Fruit fly (Drosophila melanogaster): ENCODE measurements around the gene Hsc70-1.

Gene Hsc70-1

dm6 chr3L:13964635-13965501, 9.0 kb upstream of the Hsc70-1 start, which contains the start of the genes Meics, Nxf3 and ssp2 (continued):
- TF ChIP-seq CG9932 (GFP tag; IDR thresholded peaks at IDR 0.05), result peak; percentile 74
- TF ChIP-seq CG10209 (GFP tag; optimal IDR thresholded peaks at IDR 0.05), result no peak
- TF ChIP-seq Ravus (GFP tag; IDR thresholded peaks at IDR 0.05), result no peak
- TF ChIP-seq CG1647 (GFP tag; optimal IDR thresholded peaks at IDR 0.05), result no peak
- TF ChIP-seq chn (GFP tag; optimal IDR thresholded peaks at IDR 0.05), result no peak
- TF ChIP-seq hbn (GFP tag; IDR thresholded peaks at IDR 0.05; ENCODE audit: partially characterized antibody), result 0 out of 2 replicates have a peak, but pooled peaks have one; percentile 55
- TF ChIP-seq ken (GFP tag; IDR thresholded peaks at IDR 0.05), result peak; percentile 60; the same call in 2 of the 3 replicates
- peak; percentile 71 for TF ChIP-seq CG9797 (GFP tag; optimal IDR thresholded peaks at IDR 0.05)
- peak; percentile 31; the same call in 1 of the 2 replicates for TF ChIP-seq CG2129 (GFP tag; IDR thresholded peaks at IDR 0.05; ENCODE audit: partially characterized antibody)
- TF ChIP-seq pum (GFP tag; optimal IDR thresholded peaks at IDR 0.05), result peak; percentile 27
- no peak for TF ChIP-seq CG15073 (GFP tag; optimal IDR thresholded peaks at IDR 0.05)
- TF ChIP-seq CG3995 (GFP tag; optimal IDR thresholded peaks at IDR 0.05), result peak; percentile 98
- no peak for TF ChIP-seq Mes4 (GFP tag; optimal IDR thresholded peaks at IDR 0.05)
- TF ChIP-seq amos (GFP tag; IDR thresholded peaks at IDR 0.05; ENCODE audit: partially characterized antibody), result peak; percentile 82
- no peak for TF ChIP-seq CG12104 (GFP tag; optimal IDR thresholded peaks at IDR 0.05)
- no peak; the same call in 1 of the 2 replicates for TF ChIP-seq vvl (GFP tag; IDR thresholded peaks at IDR 0.05)
- peak; percentile 49; the same call in 2 of the 3 replicates for TF ChIP-seq CG14860 (GFP tag; IDR thresholded peaks at IDR 0.05; ENCODE audit: partially characterized antibody)
- no peak for TF ChIP-seq CG17385 (GFP tag; optimal IDR thresholded peaks at IDR 0.05)
- TF ChIP-seq Kr (GFP tag; optimal IDR thresholded peaks at IDR 0.05), result no peak
- peak; percentile 59 for TF ChIP-seq phol (tag; optimal IDR thresholded peaks at IDR 0.05)
- TF ChIP-seq mld (GFP tag; IDR thresholded peaks at IDR 0.05; ENCODE audit: partially characterized antibody), result peak; percentile 39; the same call in 1 of the 3 replicates
- no peak for TF ChIP-seq bigmax (GFP tag; optimal IDR thresholded peaks at IDR 0.05)
- peak; percentile 16 for TF ChIP-seq CG16863 (GFP tag; optimal IDR thresholded peaks at IDR 0.05)
- TF ChIP-seq CG7271 (tag; optimal IDR thresholded peaks at IDR 0.05), result no peak
- TF ChIP-seq B-H1 (GFP tag; IDR thresholded peaks at IDR 0.05), result no peak
- TF ChIP-seq fd96Cb (tag; optimal IDR thresholded peaks at IDR 0.05), result no peak
- no peak for TF ChIP-seq ash1 (GFP tag; optimal IDR thresholded peaks at IDR 0.05)
- TF ChIP-seq lmd (GFP tag; IDR thresholded peaks at IDR 0.05), result no peak

dm6 chr3L:13965502-13965843, 8.4 kb upstream of the Hsc70-1 start:
- TF ChIP-seq sob (GFP tag; IDR thresholded peaks at IDR 0.05) (no peak), CG31441 (GFP tag; IDR thresholded peaks at IDR 0.05) (no peak), klu (GFP tag; IDR thresholded peaks at IDR 0.05) (no peak), Neu2 (GFP tag; optimal IDR thresholded peaks at IDR 0.05; ENCODE audit: borderline replicate concordance) (no peak), CG13424 (tag; optimal IDR thresholded peaks at IDR 0.05) (no peak), D (optimal IDR thresholded peaks at IDR 0.05) (peak; percentile 46), D (GFP tag; optimal IDR thresholded peaks at IDR 0.05) (no peak), so (GFP tag; IDR thresholded peaks at IDR 0.05) (no peak), CG6254 (GFP tag; optimal IDR thresholded peaks at IDR 0.05) (no peak), gsb-n (tag; optimal IDR thresholded peaks at IDR 0.05) (no peak), CG13775 (GFP tag; optimal IDR thresholded peaks at IDR 0.05) (no peak), Awh (GFP tag; IDR thresholded peaks at IDR 0.05) (no peak), CG9932 (GFP tag; IDR thresholded peaks at IDR 0.05) (no peak), Sin3A (optimal IDR thresholded peaks at IDR 0.05) (no peak), cg (GFP tag; optimal IDR thresholded peaks at IDR 0.05) (peak; percentile 84), nau (GFP tag; optimal IDR thresholded peaks at IDR 0.05) (no peak), CG12104 (GFP tag; optimal IDR thresholded peaks at IDR 0.05) (no peak), pb (GFP tag; optimal IDR thresholded peaks at IDR 0.05) (no peak), CG10565 (GFP tag; optimal IDR thresholded peaks at IDR 0.05) (no peak), ac (GFP tag; optimal IDR thresholded peaks at IDR 0.05) (no peak), ham (GFP tag; IDR thresholded peaks at IDR 0.05) (no peak), nerfin-1 (tag; optimal IDR thresholded peaks at IDR 0.05) (peak; percentile 87), MESR4 (GFP tag; optimal IDR thresholded peaks at IDR 0.05) (peak; percentile 30), twi (tag; optimal IDR thresholded peaks at IDR 0.05) (peak; percentile 16)

Measured in whole organism, embryonic.